In the genomic region with DNA sequence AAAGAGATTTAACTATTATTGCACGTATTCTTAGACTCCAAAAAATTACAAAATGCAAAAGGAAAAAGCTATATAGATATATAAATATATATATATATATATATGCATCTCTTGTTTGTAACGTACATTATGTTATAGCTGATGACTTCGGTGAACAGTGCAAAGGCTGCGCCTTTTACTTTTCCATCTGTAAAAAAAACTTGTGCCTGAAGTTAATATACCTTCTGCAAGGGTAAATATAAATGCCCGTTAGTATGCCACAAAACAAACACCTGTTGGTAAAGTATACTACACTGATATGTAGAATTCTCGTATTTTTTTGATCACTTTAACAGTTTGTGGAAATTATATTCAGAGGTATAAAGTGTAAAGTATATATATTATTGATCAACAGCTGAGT, we compare ENCODE assay signal across 3 fruit fly cellular contexts.
TF ChIP-seq lines count a peak whose summit lies in the region.

No protein-coding gene starts in this region.

- peak; percentile 60 for TF ChIP-seq CTCF in whole organism, embryonic (GFP tag; optimal IDR thresholded peaks at IDR 0.05; lab: Kevin White, UChicago)

TF ChIP-seq in whole organism, embryonic, 481 proteins besides CTCF, POLR2A, EP300 and RAD21 (continues in another document):
- TF ChIP-seq HmgZ (tag; optimal IDR thresholded peaks at IDR 0.05; lab: Kevin White, UChicago) (peak; percentile 47), row (GFP tag; IDR thresholded peaks at IDR 0.05; lab: Robert Waterston, UW) (0 out of 3 replicates have a peak, but pooled peaks have one; percentile 6), CG3281 (GFP tag; optimal IDR thresholded peaks at IDR 0.05; lab: Kevin White, UChicago) (no peak), HHEX (GFP tag; optimal IDR thresholded peaks at IDR 0.05; lab: Kevin White, UChicago) (peak; percentile 28), CG17568 (GFP tag; optimal IDR thresholded peaks at IDR 0.05; lab: Kevin White, UChicago) (no peak), CG16813 (GFP tag; IDR thresholded peaks at IDR 0.05; lab: Robert Waterston, UW; ENCODE audit: partially characterized antibody) (no peak), lab (GFP tag; optimal IDR thresholded peaks at IDR 0.05; lab: Kevin White, UChicago) (peak; percentile 22), CG14050 (GFP tag; IDR thresholded peaks at IDR 0.05; lab: Robert Waterston, UW) (no peak), CG2875 (GFP tag; optimal IDR thresholded peaks at IDR 0.05; lab: Kevin White, UChicago) (no peak), CG3726 (GFP tag; IDR thresholded peaks at IDR 0.05; lab: Robert Waterston, UW) (no peak), kah (GFP tag; optimal IDR thresholded peaks at IDR 0.05; lab: Kevin White, UChicago) (peak; percentile 3), Scr (GFP tag; IDR thresholded peaks at IDR 0.05; lab: Robert Waterston, UW; ENCODE audit: partially characterized antibody) (no peak), E2f1 (GFP tag; IDR thresholded peaks at IDR 0.05; lab: Robert Waterston, UW) (no peak), CG8359 (GFP tag; optimal IDR thresholded peaks at IDR 0.05; lab: Kevin White, UChicago; ENCODE audit: borderline replicate concordance) (no peak), BtbVII (GFP tag; optimal IDR thresholded peaks at IDR 0.05; lab: Kevin White, UChicago) (peak; percentile 1), pros (GFP tag; optimal IDR thresholded peaks at IDR 0.05; lab: Kevin White, UChicago) (no peak), Xrp1 (GFP tag; IDR thresholded peaks at IDR 0.05; lab: Robert Waterston, UW) (0 out of 2 replicates have a peak, but pooled peaks have one; percentile 16), Bgb (GFP tag; IDR thresholded peaks at IDR 0.05; lab: Robert Waterston, UW; ENCODE audit: partially characterized antibody) (0 out of 2 replicates have a peak, but pooled peaks have one; percentile 23), CG2199 (GFP tag; IDR thresholded peaks at IDR 0.05; lab: Robert Waterston, UW) (0 out of 3 replicates have a peak, but pooled peaks have one; percentile 34), ttk (GFP tag; IDR thresholded peaks at IDR 0.05; lab: Robert Waterston, UW) (no peak), amos (GFP tag; IDR thresholded peaks at IDR 0.05; lab: Robert Waterston, UW; ENCODE audit: partially characterized antibody) (peak; percentile 33; the same call in 1 of the 2 replicates), CG9932 (GFP tag; IDR thresholded peaks at IDR 0.05; lab: Robert Waterston, UW) (peak; percentile 26; the same call in 1 of the 2 replicates), CG17359 (tag; optimal IDR thresholded peaks at IDR 0.05; lab: Kevin White, UChicago) (peak; percentile 17), CG2712 (tag; optimal IDR thresholded peaks at IDR 0.05; lab: Kevin White, UChicago) (peak; percentile 10), CG17612 (GFP tag; IDR thresholded peaks at IDR 0.05; lab: Robert Waterston, UW) (peak; percentile 54; the same call in 1 of the 2 replicates)

TF ChIP-seq in whole organism, prepupa, 60 proteins besides CTCF, POLR2A, EP300 and RAD21:
- TF ChIP-seq Hr4 (GFP tag; optimal IDR thresholded peaks at IDR 0.05; lab: Kevin White, UChicago) (no peak), CG6854 (GFP tag; optimal IDR thresholded peaks at IDR 0.05; lab: Kevin White, UChicago) (no peak), svp (GFP tag; lab: Kevin White, UChicago) (peak; percentile 16), Eip78C (GFP tag; lab: Kevin White, UChicago) (peak; percentile 38), CG10669 (GFP tag; optimal IDR thresholded peaks at IDR 0.05; lab: Kevin White, UChicago) (no peak), Ets96B (tag; optimal IDR thresholded peaks at IDR 0.05; lab: Kevin White, UChicago) (no peak), Smox (GFP tag; optimal IDR thresholded peaks at IDR 0.05; lab: Kevin White, UChicago) (no peak)

TF ChIP-seq in whole organism, wandering third instar larva, 38 proteins besides CTCF, POLR2A, EP300 and RAD21:
- TF ChIP-seq GATAd (GFP tag; optimal IDR thresholded peaks at IDR 0.05; lab: Kevin White, UChicago) (no peak), woc (GFP tag; optimal IDR thresholded peaks at IDR 0.05; lab: Kevin White, UChicago) (no peak), dl (GFP tag; optimal IDR thresholded peaks at IDR 0.05; lab: Kevin White, UChicago; ENCODE audit: insufficient read depth in 1 of 2, partially characterized antibody in 2 of 2) (no peak), jim (GFP tag; optimal IDR thresholded peaks at IDR 0.05; lab: Kevin White, UChicago) (no peak), CG9705 (GFP tag; optimal IDR thresholded peaks at IDR 0.05; lab: Kevin White, UChicago) (no peak), Myc (optimal IDR thresholded peaks at IDR 0.05; lab: Kevin White, UChicago) (peak; percentile 16), dsf (GFP tag; optimal IDR thresholded peaks at IDR 0.05; lab: Kevin White, UChicago; ENCODE audit: borderline replicate concordance) (no peak), HLH106 (tag; optimal IDR thresholded peaks at IDR 0.05; lab: Kevin White, UChicago) (peak; percentile 1), N (GFP tag; optimal IDR thresholded peaks at IDR 0.05; lab: Kevin White, UChicago) (peak; percentile 2), pan (optimal IDR thresholded peaks at IDR 0.05; lab: Kevin White, UChicago) (no peak), CG32264 (GFP tag; optimal IDR thresholded peaks at IDR 0.05; lab: Kevin White, UChicago) (no peak), Sp1 (GFP tag; optimal IDR thresholded peaks at IDR 0.05; lab: Kevin White, UChicago) (no peak), CrebA (GFP tag; optimal IDR thresholded peaks at IDR 0.05; lab: Kevin White, UChicago; ENCODE audit: borderline replicate concordance) (no peak)
